Fruit fly (Drosophila melanogaster): ENCODE measurements around the gene CG12375.

DNA sequence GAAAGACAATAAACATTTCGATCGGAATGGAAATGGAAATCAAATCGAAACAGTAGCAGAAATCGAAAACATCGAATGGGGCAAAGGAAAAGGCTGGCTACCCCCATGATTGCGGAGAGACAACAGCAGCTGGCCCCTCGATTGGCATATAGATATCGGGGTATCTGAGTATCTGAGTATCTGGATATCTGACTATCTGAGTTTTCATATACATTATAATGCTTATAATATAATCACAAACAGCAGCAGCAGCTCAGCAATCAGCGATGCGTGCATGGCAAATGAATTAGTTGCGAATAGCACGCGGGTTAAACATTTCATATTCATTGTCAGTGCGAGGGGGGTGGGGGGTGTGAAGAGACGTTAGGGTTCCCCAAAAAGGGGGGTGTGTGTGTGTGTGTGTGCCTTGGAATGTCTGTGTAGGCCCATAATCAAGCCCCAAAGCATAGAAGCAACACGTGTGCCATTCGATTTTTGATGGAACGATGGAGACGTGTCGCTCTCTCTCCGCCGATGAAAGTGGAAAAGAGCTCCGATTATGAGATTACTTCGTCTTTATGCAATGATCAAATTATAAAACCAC is 44.0 kb upstream of the CG12375 start:
- TF ChIP-seq CG17802 (tag; optimal IDR thresholded peaks at IDR 0.05) (no peak), Blimp-1 (GFP tag; optimal IDR thresholded peaks at IDR 0.05) (no peak), sqz (GFP tag; optimal IDR thresholded peaks at IDR 0.05) (no peak), al (GFP tag; IDR thresholded peaks at IDR 0.05) (no peak), bigmax (GFP tag; optimal IDR thresholded peaks at IDR 0.05) (no peak)
